Worm (Caenorhabditis elegans) whole organism, late embryonic: ENCODE results near the gene R12H7.4.

Source experiments
- C38D4.7 ChIP-seq: fragments of 200-800 bp; sonication (Bioruptor generic); optimal IDR thresholded peaks from 2 replicates; lab custom pipeline; 2018; ENCODE audit warnings: mild to moderate bottlenecking, missing genetic modification characterization, moderate library complexity, missing compliant biosample characterization
- F13H6.1 ChIP-seq: sonication (generic microtip); optimal IDR thresholded peaks from 2 replicates; lab custom pipeline; 2016; ENCODE audit warnings: missing genetic modification characterization, missing compliant biosample characterization
- K02D7.2 ChIP-seq: sonication (generic microtip); optimal IDR thresholded peaks from 2 replicates; lab custom pipeline; 2017; ENCODE audit warnings: mild to moderate bottlenecking, missing genetic modification characterization, missing compliant biosample characterization
- T23F11.4 ChIP-seq: fragments of 200-800 bp; sonication (Bioruptor generic); optimal IDR thresholded peaks from 2 replicates; lab custom pipeline; 2018; ENCODE audit warnings: mild to moderate bottlenecking, missing genetic modification characterization, missing compliant biosample characterization
- Y22D7AL.16 ChIP-seq: sonication (generic microtip); optimal IDR thresholded peaks from 2 replicates; lab custom pipeline; 2016; ENCODE audit warnings: missing genetic modification characterization, missing compliant biosample characterization
- ahr-1 ChIP-seq: sonication (generic microtip); optimal IDR thresholded peaks from 2 replicates; lab custom pipeline; 2016; ENCODE audit warnings: missing genetic modification characterization, missing compliant biosample characterization
- ceh-14 ChIP-seq: sonication (generic microtip); optimal IDR thresholded peaks from 2 replicates; lab custom pipeline; 2016; ENCODE audit warnings: missing genotype, missing genetic modification characterization, missing compliant biosample characterization
- ceh-18 ChIP-seq: sonication (generic microtip); optimal IDR thresholded peaks from 2 replicates; lab custom pipeline; 2016; ENCODE audit warnings: missing genetic modification characterization, missing compliant biosample characterization
- ceh-19 ChIP-seq: fragments of 200-800 bp; sonication (Bioruptor generic); optimal IDR thresholded peaks from 2 replicates; lab custom pipeline; 2018; ENCODE audit warnings: mild to moderate bottlenecking, missing genetic modification characterization, missing compliant biosample characterization
- ceh-2 ChIP-seq: sonication (generic microtip); optimal IDR thresholded peaks from 2 replicates; lab custom pipeline; 2016; ENCODE audit warnings: missing genotype, missing genetic modification characterization, missing compliant biosample characterization
- ceh-22 ChIP-seq: sonication (generic microtip); optimal IDR thresholded peaks from 2 replicates; lab custom pipeline; 2017; ENCODE audit warnings: missing biosample characterization, missing genetic modification characterization
- ceh-30 ChIP-seq: fragments of 150-350 bp; optimal IDR thresholded peaks from 2 replicates; lab custom pipeline; 2014; ENCODE audit warnings: missing biosample characterization, missing genetic modification characterization
- dve-1 ChIP-seq: sonication (generic microtip); optimal IDR thresholded peaks from 2 replicates; lab custom pipeline; 2017; ENCODE audit warnings: antibody characterized with exemption, mild to moderate bottlenecking, missing genetic modification characterization, missing compliant biosample characterization
- elt-2 ChIP-seq: sonication (generic microtip); optimal IDR thresholded peaks from 2 replicates; lab custom pipeline; 2016; ENCODE audit warnings: missing genetic modification reagents, missing genetic modification characterization, missing compliant biosample characterization
- elt-4 ChIP-seq: sonication (generic microtip); optimal IDR thresholded peaks from 2 replicates; lab custom pipeline; 2016; ENCODE audit warnings: missing genetic modification characterization, missing compliant biosample characterization
- ets-4 ChIP-seq: sonication (generic microtip); optimal IDR thresholded peaks from 2 replicates; lab custom pipeline; 2016; ENCODE audit warnings: missing genetic modification characterization, missing compliant biosample characterization
- fax-1 ChIP-seq: sonication (generic microtip); optimal IDR thresholded peaks from 2 replicates; lab custom pipeline; 2016; ENCODE audit warnings: missing genotype, missing genetic modification characterization, missing compliant biosample characterization
- fkh-6 ChIP-seq: sonication (generic microtip); optimal IDR thresholded peaks from 2 replicates; lab custom pipeline; 2016; ENCODE audit warnings: missing genetic modification characterization, missing compliant biosample characterization
- gmeb-2 ChIP-seq: sonication (generic microtip); optimal IDR thresholded peaks from 2 replicates; lab custom pipeline; 2016; ENCODE audit warnings: missing genetic modification characterization, inconsistent platforms, missing compliant biosample characterization
- hlh-15 ChIP-seq: sonication (generic microtip); optimal IDR thresholded peaks from 2 replicates; lab custom pipeline; 2016; ENCODE audit warnings: missing genetic modification characterization, missing compliant biosample characterization
- hlh-30 ChIP-seq: sonication (generic microtip); optimal IDR thresholded peaks from 2 replicates; lab custom pipeline; 2017; ENCODE audit warnings: antibody characterized with exemption, missing genetic modification characterization, missing compliant biosample characterization; ENCODE audit not compliant: insufficient read depth
- hlh-6 ChIP-seq: sonication (generic microtip); optimal IDR thresholded peaks from 2 replicates; lab custom pipeline; 2016; ENCODE audit warnings: missing genotype, missing genetic modification characterization, missing compliant biosample characterization
- lin-11 ChIP-seq: fragments of 200-800 bp; sonication (Bioruptor generic); optimal IDR thresholded peaks from 2 replicates; lab custom pipeline; 2018; ENCODE audit warnings: mild to moderate bottlenecking, missing genetic modification characterization, missing compliant biosample characterization
- mec-3 ChIP-seq: sonication (generic microtip); optimal IDR thresholded peaks from 2 replicates; lab custom pipeline; 2016; ENCODE audit warnings: borderline replicate concordance, missing genetic modification characterization, missing compliant biosample characterization
- nfya-1 ChIP-seq: sonication (generic microtip); optimal IDR thresholded peaks from 2 replicates; lab custom pipeline; 2017; ENCODE audit warnings: missing genetic modification characterization, mild to moderate bottlenecking, missing compliant biosample characterization, antibody characterized with exemption, moderate library complexity
- nhr-11 ChIP-seq: fragments of 150-350 bp; optimal IDR thresholded peaks from 2 replicates; lab custom pipeline; 2014; ENCODE audit warnings: missing biosample characterization, missing genetic modification characterization
- pag-3 ChIP-seq: sonication (generic microtip); optimal IDR thresholded peaks from 2 replicates; lab custom pipeline; 2016; ENCODE audit warnings: missing compliant biosample characterization, missing genetic modification characterization, borderline replicate concordance
- pat-9 ChIP-seq: fragments of 200-800 bp; sonication (Bioruptor generic); optimal IDR thresholded peaks from 2 replicates; lab custom pipeline; 2018; ENCODE audit warnings: mild to moderate bottlenecking, missing genetic modification characterization, moderate library complexity, missing compliant biosample characterization
- pax-1 ChIP-seq: fragments of 150-350 bp; optimal IDR thresholded peaks from 2 replicates; lab custom pipeline; 2014; ENCODE audit warnings: missing biosample characterization, missing genetic modification characterization
- pha-2 ChIP-seq: sonication (generic microtip); optimal IDR thresholded peaks from 2 replicates; lab custom pipeline; 2017; ENCODE audit warnings: mild to moderate bottlenecking, missing genetic modification characterization, missing compliant biosample characterization
- pqm-1 ChIP-seq: sonication (generic microtip); optimal IDR thresholded peaks from 2 replicates; lab custom pipeline; 2016; ENCODE audit warnings: missing genetic modification characterization, missing compliant biosample characterization
- rnt-1 ChIP-seq: sonication (generic microtip); optimal IDR thresholded peaks from 2 replicates; lab custom pipeline; 2016; ENCODE audit warnings: missing genetic modification characterization, missing compliant biosample characterization
- sox-2 ChIP-seq: fragments of 200-800 bp; sonication (Bioruptor generic); IDR thresholded peaks from 2 replicates; pipeline ENCODE4 v1.3.6; 2022; ENCODE audit warnings: missing genetic modification reagents, missing genetic modification characterization, missing compliant biosample characterization
- sox-4 ChIP-seq: sonication (generic microtip); optimal IDR thresholded peaks from 2 replicates; lab custom pipeline; 2017; ENCODE audit warnings: mild to moderate bottlenecking, missing genetic modification characterization, inconsistent platforms, missing compliant biosample characterization
- tbx-2 ChIP-seq: sonication (generic microtip); optimal IDR thresholded peaks from 2 replicates; lab custom pipeline; 2016; ENCODE audit warnings: missing genetic modification characterization, missing compliant biosample characterization
- unc-3 ChIP-seq, 2 experiments: fragments of 200-800 bp in 1 of 2; sonication (Bioruptor generic) in 1 of 2; sonication (generic microtip) in 1 of 2; conservative IDR thresholded peaks in 1 of 2; optimal IDR thresholded peaks in 1 of 2; 2 replicates each; pipeline versions ENCODE4 v1.3.6 to Lab custom; 2016 to 2022; ENCODE audit warnings: missing compliant biosample characterization in 2 of 2, missing genetic modification characterization in 2 of 2, missing genetic modification reagents in 1 of 2
- zip-5 ChIP-seq: sonication (generic microtip); optimal IDR thresholded peaks from 2 replicates; lab custom pipeline; 2016; ENCODE audit warnings: missing genetic modification characterization, missing compliant biosample characterization

The R12H7.4 gene

DNA sequence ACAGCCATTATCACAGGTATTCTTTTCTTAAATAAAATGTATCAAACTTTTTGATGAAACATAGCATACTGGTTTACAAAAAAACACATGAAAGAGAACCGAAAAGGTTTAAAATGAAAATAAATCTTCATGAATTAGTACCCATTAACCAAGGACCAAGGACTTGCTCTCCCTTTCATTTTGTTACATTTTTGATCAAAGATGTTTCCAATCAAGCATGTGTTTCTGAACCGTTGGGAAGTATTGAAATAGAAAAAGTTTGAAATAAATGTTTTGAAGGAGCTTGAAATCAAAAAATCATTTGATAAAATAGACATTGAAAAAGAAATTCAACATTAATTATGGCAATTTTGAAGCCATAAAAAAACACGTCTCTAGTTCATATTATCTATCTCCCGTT, 4.4 kb upstream of the R12H7.4 start:
- TF ChIP-seq pha-2 (tag; lab: Kevin White, UChicago): no peak
- no peak for TF ChIP-seq fkh-6 (tag; lab: Kevin White, UChicago)
- no peak for TF ChIP-seq lin-11 (tag; lab: Kevin White, UChicago)
- TF ChIP-seq pax-1 (tag; lab: Kevin White, UChicago): no peak
- TF ChIP-seq unc-3 (GFP tag; conservative IDR thresholded peaks at IDR 0.05; lab: Robert Waterston, UW): no peak
- TF ChIP-seq unc-3 (tag; optimal IDR thresholded peaks at IDR 0.05; lab: Kevin White, UChicago): no peak
- TF ChIP-seq fax-1 (tag; lab: Kevin White, UChicago): no peak
- TF ChIP-seq sox-4 (tag; lab: Kevin White, UChicago): no peak
- no peak for TF ChIP-seq ceh-22 (tag; lab: Kevin White, UChicago)
- TF ChIP-seq pqm-1 (tag; lab: Kevin White, UChicago): no peak

DNA sequence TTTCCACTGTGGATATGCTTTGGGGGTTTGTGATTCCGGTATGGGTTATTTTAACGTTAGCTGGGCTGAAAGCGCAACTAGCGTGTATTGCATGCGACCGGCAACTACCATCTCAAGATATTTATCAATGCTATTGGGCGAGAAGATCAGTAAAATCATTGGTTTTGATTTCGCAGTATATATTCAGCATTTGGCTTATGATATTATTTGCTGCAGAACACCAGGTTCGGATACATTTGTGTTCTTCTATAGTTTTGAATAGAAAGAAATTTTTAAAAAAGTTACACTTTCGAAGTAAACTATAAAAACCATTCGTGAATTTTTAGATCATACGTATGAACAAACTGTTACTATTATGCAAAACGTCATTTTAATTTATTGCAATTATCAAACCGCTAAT, 1.0 kb downstream of the R12H7.4 start:
- no peak for TF ChIP-seq ets-4 (tag; lab: Kevin White, UChicago)
- TF ChIP-seq ceh-22 (tag; lab: Kevin White, UChicago): no peak
- no peak for TF ChIP-seq ahr-1 (tag; lab: Kevin White, UChicago)
- TF ChIP-seq ceh-19 (GFP tag; lab: Kevin White, UChicago): no peak
- no peak for TF ChIP-seq elt-2 (tag; lab: Kevin White, UChicago)
- TF ChIP-seq gmeb-2 (tag; lab: Kevin White, UChicago): no peak
- no peak for TF ChIP-seq pag-3 (tag; lab: Kevin White, UChicago)
- no peak for TF ChIP-seq ceh-18 (tag; lab: Kevin White, UChicago)
- TF ChIP-seq, all 69 proteins: peak for 0

DNA sequence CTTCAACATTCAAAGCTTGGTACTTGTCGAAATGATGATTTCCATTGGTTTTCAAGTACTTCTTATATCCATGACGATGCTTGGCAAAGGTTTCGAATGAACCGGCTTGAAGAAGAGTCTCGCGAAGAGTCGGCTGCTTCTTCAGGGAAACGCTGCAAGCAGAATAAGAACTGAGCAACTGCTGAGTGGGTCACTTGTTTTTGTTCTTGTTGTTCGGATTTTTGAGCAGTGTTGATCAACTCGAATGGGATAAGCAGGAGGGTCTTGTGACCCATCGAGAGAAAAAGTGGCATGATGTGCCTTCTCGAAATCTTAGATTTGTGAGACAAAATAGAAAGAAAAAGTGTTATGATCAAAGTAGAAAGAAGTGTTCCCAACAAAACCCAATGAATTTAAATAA, 3.7 kb downstream of the R12H7.4 start:
- no peak for TF ChIP-seq mec-3 (tag; lab: Kevin White, UChicago)
- TF ChIP-seq nfya-1 (tag; lab: Kevin White, UChicago): no peak
- no peak for TF ChIP-seq T23F11.4 (GFP tag; lab: Kevin White, UChicago)
- no peak for TF ChIP-seq pax-1 (tag; lab: Kevin White, UChicago)
- TF ChIP-seq hlh-15: no peak
- TF ChIP-seq C38D4.7 (GFP tag; lab: Kevin White, UChicago): no peak
- no peak for TF ChIP-seq lin-11 (tag; lab: Kevin White, UChicago)

DNA sequence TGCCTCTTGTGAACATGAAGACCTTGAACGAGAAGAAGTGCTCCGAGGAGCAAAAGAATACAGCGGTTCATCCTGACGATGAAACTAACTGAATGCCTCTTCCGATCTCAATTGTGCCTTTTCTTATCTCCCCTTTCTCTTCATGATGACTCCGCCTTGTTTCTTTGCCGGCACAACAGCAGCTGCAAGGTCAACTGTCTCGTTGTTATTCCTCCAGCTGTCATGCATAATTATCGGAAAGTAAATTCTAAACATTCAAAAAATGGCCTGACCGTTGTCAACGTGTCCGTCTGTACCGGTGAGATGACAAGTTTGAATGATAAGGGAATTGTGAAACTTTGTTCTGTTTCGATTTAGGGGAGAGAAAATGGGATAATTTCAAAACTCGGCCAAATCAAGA, 4.5 kb downstream of the R12H7.4 start, which contains the start of gene asp-4:
asp-4 (minus strand) TSS at position 106 of the 400 bp plus-strand sequence.
- TF ChIP-seq zip-5 (tag; lab: Kevin White, UChicago): no peak
- no peak for TF ChIP-seq ceh-30 (tag; lab: Kevin White, UChicago)
- no peak for TF ChIP-seq nhr-11 (tag; lab: Kevin White, UChicago)
- no peak for TF ChIP-seq rnt-1
- TF ChIP-seq ceh-19 (GFP tag; lab: Kevin White, UChicago): no peak
- no peak for TF ChIP-seq hlh-15
- no peak for TF ChIP-seq tbx-2 (tag; lab: Kevin White, UChicago)
- TF ChIP-seq hlh-30 (tag; lab: Kevin White, UChicago): no peak
- no peak for TF ChIP-seq sox-4 (tag; lab: Kevin White, UChicago)
- no peak for TF ChIP-seq Y22D7AL.16 (tag; lab: Kevin White, UChicago)
- TF ChIP-seq ceh-2 (tag; lab: Kevin White, UChicago): no peak
- TF ChIP-seq ahr-1 (tag; lab: Kevin White, UChicago): no peak
- TF ChIP-seq ceh-14: no peak
- TF ChIP-seq sox-2 (GFP tag; lab: Robert Waterston, UW): no peak

DNA sequence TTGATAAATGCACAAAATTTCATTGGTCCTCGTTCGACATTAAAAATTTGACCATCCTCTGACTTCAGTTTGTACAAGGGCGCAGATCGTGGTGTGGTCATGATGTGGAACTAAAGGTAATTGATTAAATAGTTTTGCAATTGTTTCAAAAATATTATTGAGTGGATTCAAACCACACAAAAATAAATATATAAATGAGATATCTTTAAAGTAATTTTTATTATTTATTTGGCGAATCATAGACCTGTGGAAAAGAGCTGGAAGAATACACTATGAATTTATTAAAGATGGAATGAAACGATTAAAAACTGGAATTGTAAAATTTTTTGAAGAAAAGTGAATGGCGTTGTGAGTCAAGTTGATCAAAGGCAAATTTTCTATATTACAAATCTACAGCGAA, 6.5 kb downstream of the R12H7.4 start, which contains the start of gene skr-20:
skr-20 (minus strand) TSS at position 101 of the 400 bp plus-strand sequence.
- TF ChIP-seq hlh-15: no peak
- TF ChIP-seq ets-4 (tag; lab: Kevin White, UChicago): no peak
- TF ChIP-seq sox-2 (GFP tag; lab: Robert Waterston, UW): no peak
- TF ChIP-seq elt-2 (tag; lab: Kevin White, UChicago): no peak
- no peak for TF ChIP-seq pag-3 (tag; lab: Kevin White, UChicago)
- no peak for TF ChIP-seq F13H6.1
- no peak for TF ChIP-seq hlh-6
- no peak for TF ChIP-seq unc-3 (GFP tag; conservative IDR thresholded peaks at IDR 0.05; lab: Robert Waterston, UW)
- no peak for TF ChIP-seq unc-3 (tag; optimal IDR thresholded peaks at IDR 0.05; lab: Kevin White, UChicago)
- TF ChIP-seq dve-1: no peak
- TF ChIP-seq gmeb-2 (tag; lab: Kevin White, UChicago): no peak
- no peak for TF ChIP-seq K02D7.2
- no peak for TF ChIP-seq elt-4 (tag; lab: Kevin White, UChicago)
- TF ChIP-seq ceh-19 (GFP tag; lab: Kevin White, UChicago): no peak
- TF ChIP-seq pat-9 (tag; lab: Kevin White, UChicago): no peak
- TF ChIP-seq pax-1 (tag; lab: Kevin White, UChicago): no peak
- TF ChIP-seq, all 69 proteins: peak for 0
